Worm (Caenorhabditis elegans) whole organism, mixed stage, embryonic: ENCODE data around the gene dot-1.5.
A peak's percentile ranks its signal among the peaks of the same experiment; 100 is the strongest.

Experiments used
- ces-1 ChIP-seq: fragments of 150-350 bp; optimal IDR thresholded peaks from 2 replicates; lab custom pipeline; 2014; ENCODE audit warnings: missing biosample characterization, missing genetic modification reagents, missing genetic modification characterization
- lin-13 ChIP-seq: fragments of 150-350 bp; optimal IDR thresholded peaks from 2 replicates; lab custom pipeline; 2014; ENCODE audit warnings: missing biosample characterization, missing genetic modification characterization
- lin-32 ChIP-seq: fragments of 200-800 bp; sonication (Bioruptor generic); optimal IDR thresholded peaks from 2 replicates; lab custom pipeline; 2018; ENCODE audit warnings: mild to moderate bottlenecking, missing genetic modification characterization, missing compliant biosample characterization
- lsy-2 ChIP-seq: fragments of 150-350 bp; optimal IDR thresholded peaks from 2 replicates; lab custom pipeline; 2014; ENCODE audit warnings: missing biosample characterization, missing genetic modification characterization
- nhr-237 ChIP-seq: fragments of 150-350 bp; optimal IDR thresholded peaks from 2 replicates; lab custom pipeline; 2014; ENCODE audit warnings: missing biosample characterization, missing genetic modification characterization
- pha-4 ChIP-seq: fragments of 150-350 bp; optimal IDR thresholded peaks from 2 replicates; lab custom pipeline; 2018; ENCODE audit warnings: missing biosample characterization, missing genetic modification reagents, missing genetic modification characterization
- snpc-4 ChIP-seq: fragments of 150-350 bp; optimal IDR thresholded peaks from 2 replicates; lab custom pipeline; 2014; ENCODE audit warnings: missing biosample characterization, missing genetic modification characterization
- sptf-1 ChIP-seq: sonication (generic microtip); optimal IDR thresholded peaks from 2 replicates; lab custom pipeline; 2017; ENCODE audit warnings: mild to moderate bottlenecking, missing genetic modification characterization, moderate library complexity, missing compliant biosample characterization
- unc-39 ChIP-seq: fragments of 150-350 bp; optimal IDR thresholded peaks from 2 replicates; lab custom pipeline; 2014; ENCODE audit warnings: missing biosample characterization, missing genetic modification characterization
- ztf-11 ChIP-seq: fragments of 150-350 bp; optimal IDR thresholded peaks from 2 replicates; lab custom pipeline; 2014; ENCODE audit warnings: missing biosample characterization, missing genetic modification characterization

- TF ChIP-seq ztf-11 (tag; lab: Kevin White, UChicago) (no peak), pha-4 (tag; lab: Kevin White, UChicago) (no peak), nhr-237 (tag; lab: Kevin White, UChicago) (no peak), sptf-1 (tag; lab: Kevin White, UChicago) (no peak), snpc-4 (tag; lab: Kevin White, UChicago) (no peak), lin-13 (tag; lab: Kevin White, UChicago) (no peak), lsy-2 (tag; lab: Kevin White, UChicago) (no peak), ces-1 (peak; percentile 33), unc-39 (tag; lab: Kevin White, UChicago) (no peak), lin-32 (no peak)
Observed at ce11 chrX:1888445-1889035, 28.7 kb upstream of the dot-1.5 start.
